Worm (Caenorhabditis elegans) whole organism, L1 larva: Measurements from ENCODE around the gene B0564.2.

Source experiments
- C04F5.9 ChIP-seq: sonication (generic microtip); optimal IDR thresholded peaks from 2 replicates; lab custom pipeline; 2016; ENCODE audit warnings: missing genetic modification characterization, missing compliant biosample characterization
- C16A3.4 ChIP-seq: fragments of 150-350 bp; optimal IDR thresholded peaks from 2 replicates; lab custom pipeline; 2014; ENCODE audit warnings: missing biosample characterization, missing genetic modification characterization
- C34B4.2 ChIP-seq: sonication (generic microtip); optimal IDR thresholded peaks from 2 replicates; lab custom pipeline; 2017; ENCODE audit warnings: mild to moderate bottlenecking, missing genetic modification characterization, missing compliant biosample characterization
- F16B12.6 ChIP-seq: fragments of 150-350 bp; optimal IDR thresholded peaks from 2 replicates; lab custom pipeline; 2014; ENCODE audit warnings: missing biosample characterization, missing genetic modification characterization
- aha-1 ChIP-seq: fragments of 150-350 bp; optimal IDR thresholded peaks from 2 replicates; lab custom pipeline; 2014; ENCODE audit warnings: missing biosample characterization, missing genetic modification characterization
- ceh-82 ChIP-seq, 3 experiments: fragments of 150-350 bp in 1 of 3; sonication (generic microtip) in 2 of 3; optimal IDR thresholded peaks; 2 replicates each; lab custom pipeline; 2014 to 2017; ENCODE audit warnings: missing biosample characterization in 3 of 3, missing genetic modification characterization in 3 of 3
- ceh-90 ChIP-seq: sonication (generic microtip); optimal IDR thresholded peaks from 2 replicates; lab custom pipeline; 2016; ENCODE audit warnings: missing genetic modification characterization, missing compliant biosample characterization
- ces-1 ChIP-seq: fragments of 150-350 bp; optimal IDR thresholded peaks from 2 replicates; lab custom pipeline; 2014; ENCODE audit warnings: missing biosample characterization, missing genetic modification reagents, missing genetic modification characterization
- dsc-1 ChIP-seq: sonication (generic microtip); optimal IDR thresholded peaks from 2 replicates; lab custom pipeline; 2016; ENCODE audit warnings: mild to moderate bottlenecking, missing genetic modification characterization, missing compliant biosample characterization
- egl-13 ChIP-seq: sonication (generic microtip); optimal IDR thresholded peaks from 2 replicates; lab custom pipeline; 2016; ENCODE audit warnings: missing genotype, missing genetic modification reagents, missing genetic modification characterization, missing compliant biosample characterization
- elt-2 ChIP-seq: sonication (generic microtip); optimal IDR thresholded peaks from 2 replicates; lab custom pipeline; 2016; ENCODE audit warnings: missing genetic modification characterization, mild to moderate bottlenecking, inconsistent platforms, missing compliant biosample characterization, missing genetic modification reagents
- ets-5 ChIP-seq: fragments of 200-800 bp; sonication (Bioruptor generic); IDR thresholded peaks from 2 replicates; pipeline ENCODE4 v1.3.6; 2022; ENCODE audit warnings: missing genetic modification characterization, missing compliant biosample characterization
- fkh-10 ChIP-seq: sonication (generic microtip); optimal IDR thresholded peaks from 2 replicates; lab custom pipeline; 2017; ENCODE audit warnings: missing biosample characterization, missing genetic modification reagents, missing genetic modification characterization
- fkh-8 ChIP-seq: sonication (generic microtip); optimal IDR thresholded peaks from 2 replicates; lab custom pipeline; 2016; ENCODE audit warnings: mild to moderate bottlenecking, missing genetic modification characterization, missing compliant biosample characterization
- grh-1 ChIP-seq: fragments of 200-800 bp; sonication (Bioruptor generic); IDR thresholded peaks from 2 replicates; pipeline ENCODE4 v1.3.6; 2022; ENCODE audit warnings: missing genetic modification reagents, missing genetic modification characterization, missing compliant biosample characterization
- hlh-4 ChIP-seq: sonication (generic microtip); optimal IDR thresholded peaks from 2 replicates; lab custom pipeline; 2016; ENCODE audit warnings: mild to moderate bottlenecking, missing genetic modification characterization, missing compliant biosample characterization
- lin-13 ChIP-seq: fragments of 150-350 bp; optimal IDR thresholded peaks from 2 replicates; lab custom pipeline; 2014; ENCODE audit warnings: missing biosample characterization, missing genetic modification reagents, missing genetic modification characterization
- lin-14 ChIP-seq: fragments of 200-800 bp; sonication (Bioruptor generic); optimal IDR thresholded peaks from 2 replicates; lab custom pipeline; 2018; ENCODE audit warnings: mild to moderate bottlenecking, missing genetic modification characterization, moderate library complexity, missing compliant biosample characterization
- lin-15B ChIP-seq: fragments of 150-350 bp; sonication (generic microtip); optimal IDR thresholded peaks from 3 replicates; lab custom pipeline; 2014; ENCODE audit warnings: missing biosample characterization, missing genetic modification characterization
- lir-3 ChIP-seq: sonication (generic microtip); optimal IDR thresholded peaks from 2 replicates; lab custom pipeline; 2016; ENCODE audit warnings: mild to moderate bottlenecking, missing genetic modification characterization, moderate library complexity, missing compliant biosample characterization; ENCODE audit not compliant: poor library complexity
- lsy-2 ChIP-seq, 2 experiments: fragments of 150-350 bp; optimal IDR thresholded peaks; 2 replicates each; lab custom pipeline; 2014; ENCODE audit warnings: missing biosample characterization in 2 of 2, missing genetic modification characterization in 2 of 2
- mef-2 ChIP-seq: fragments of 150-350 bp; optimal IDR thresholded peaks from 2 replicates; lab custom pipeline; 2014; ENCODE audit warnings: missing biosample characterization, missing genetic modification characterization
- mep-1 ChIP-seq: fragments of 150-350 bp; optimal IDR thresholded peaks from 2 replicates; lab custom pipeline; 2014; ENCODE audit warnings: missing biosample characterization, missing genetic modification characterization
- nhr-12 ChIP-seq: sonication (generic microtip); optimal IDR thresholded peaks from 2 replicates; lab custom pipeline; 2017; ENCODE audit warnings: missing biosample characterization, missing genetic modification characterization
- nhr-19 ChIP-seq: fragments of 200-800 bp; sonication (Bioruptor generic); conservative IDR thresholded peaks from 2 replicates; pipeline ENCODE4 v1.3.6; 2022; ENCODE audit warnings: missing genetic modification characterization, missing compliant biosample characterization
- nhr-237 ChIP-seq: fragments of 150-350 bp; optimal IDR thresholded peaks from 2 replicates; lab custom pipeline; 2014; ENCODE audit warnings: missing biosample characterization, missing genetic modification characterization
- nhr-28 ChIP-seq: fragments of 150-350 bp; optimal IDR thresholded peaks from 2 replicates; lab custom pipeline; 2014; ENCODE audit warnings: missing biosample characterization, missing genetic modification characterization
- nhr-47 ChIP-seq: sonication (generic microtip); optimal IDR thresholded peaks from 2 replicates; lab custom pipeline; 2016; ENCODE audit warnings: mild to moderate bottlenecking, missing genetic modification characterization, moderate library complexity, missing compliant biosample characterization
- nhr-77 ChIP-seq: fragments of 150-350 bp; optimal IDR thresholded peaks from 2 replicates; lab custom pipeline; 2014; ENCODE audit warnings: missing biosample characterization, missing genetic modification characterization
- nhr-85 ChIP-seq: sonication (generic microtip); peaks from one replicate; lab custom pipeline; 2016; ENCODE audit warnings: missing genetic modification characterization, inconsistent platforms, missing compliant biosample characterization
- nhr-90 ChIP-seq: sonication (generic microtip); optimal IDR thresholded peaks from 2 replicates; lab custom pipeline; 2016; ENCODE audit warnings: mild to moderate bottlenecking, missing genetic modification characterization, missing compliant biosample characterization; ENCODE audit not compliant: poor library complexity
- pag-3 ChIP-seq: sonication (generic microtip); optimal IDR thresholded peaks from 2 replicates; lab custom pipeline; 2017; ENCODE audit warnings: missing genetic modification characterization, mild to moderate bottlenecking, missing compliant biosample characterization, antibody characterized with exemption, borderline replicate concordance; ENCODE audit not compliant: insufficient read depth
- pax-3 ChIP-seq: fragments of 200-800 bp; sonication (Bioruptor generic); optimal IDR thresholded peaks from 2 replicates; lab custom pipeline; 2018; ENCODE audit warnings: mild to moderate bottlenecking, missing genetic modification characterization, moderate library complexity, missing compliant biosample characterization
- pqm-1 ChIP-seq: sonication (generic microtip); optimal IDR thresholded peaks from 3 replicates; lab custom pipeline; 2017; ENCODE audit warnings: missing biosample characterization, missing genetic modification characterization
- snpc-4 ChIP-seq: fragments of 150-350 bp; optimal IDR thresholded peaks from 2 replicates; lab custom pipeline; 2014; ENCODE audit warnings: missing biosample characterization, missing genetic modification characterization
- snu-23 ChIP-seq: sonication (generic microtip); optimal IDR thresholded peaks from 2 replicates; lab custom pipeline; 2016; ENCODE audit warnings: missing genetic modification characterization, missing compliant biosample characterization
- sox-4 ChIP-seq: sonication (generic microtip); optimal IDR thresholded peaks from 2 replicates; lab custom pipeline; 2016; ENCODE audit warnings: missing genetic modification characterization, missing compliant biosample characterization
- sptf-1 ChIP-seq: fragments of 150-350 bp; optimal IDR thresholded peaks from 2 replicates; lab custom pipeline; 2014; ENCODE audit warnings: missing biosample characterization, missing genetic modification characterization
- swsn-7 ChIP-seq: sonication (generic microtip); optimal IDR thresholded peaks from 2 replicates; lab custom pipeline; 2016; ENCODE audit warnings: missing genetic modification characterization, missing compliant biosample characterization
- tbx-2 ChIP-seq: sonication (generic microtip); optimal IDR thresholded peaks from 2 replicates; lab custom pipeline; 2016; ENCODE audit warnings: missing genetic modification characterization, missing compliant biosample characterization
- tlp-1 ChIP-seq: fragments of 150-350 bp; optimal IDR thresholded peaks from 2 replicates; lab custom pipeline; 2014; ENCODE audit warnings: missing biosample characterization, missing genetic modification characterization
- unc-130 ChIP-seq: fragments of 150-350 bp; optimal IDR thresholded peaks from 2 replicates; lab custom pipeline; 2017; ENCODE audit warnings: missing biosample characterization, missing genetic modification characterization, inconsistent platforms
- unc-30 ChIP-seq: sonication (generic microtip); optimal IDR thresholded peaks from 2 replicates; lab custom pipeline; 2017; ENCODE audit warnings: missing biosample characterization, missing genetic modification characterization
- unc-98 ChIP-seq: fragments of 200-800 bp; sonication (Bioruptor generic); IDR thresholded peaks from 2 replicates; pipeline ENCODE4 v1.3.6; 2022; ENCODE audit warnings: missing genetic modification characterization, missing compliant biosample characterization
- vab-15 ChIP-seq: sonication (generic microtip); optimal IDR thresholded peaks from 2 replicates; lab custom pipeline; 2017; ENCODE audit warnings: missing genotype, mild to moderate bottlenecking, missing genetic modification characterization, missing compliant biosample characterization
- zag-1 ChIP-seq: fragments of 150-350 bp; optimal IDR thresholded peaks from 2 replicates; lab custom pipeline; 2014; ENCODE audit warnings: missing biosample characterization, missing genetic modification characterization
- zip-4 ChIP-seq: fragments of 200-800 bp; sonication (Bioruptor generic); optimal IDR thresholded peaks from 2 replicates; lab custom pipeline; 2018; ENCODE audit warnings: mild to moderate bottlenecking, missing genetic modification characterization, moderate library complexity, missing compliant biosample characterization
- ztf-4 ChIP-seq: fragments of 150-350 bp; optimal IDR thresholded peaks from 2 replicates; lab custom pipeline; 2014; ENCODE audit warnings: missing biosample characterization, missing genetic modification characterization

The B0564.2 gene

DNA sequence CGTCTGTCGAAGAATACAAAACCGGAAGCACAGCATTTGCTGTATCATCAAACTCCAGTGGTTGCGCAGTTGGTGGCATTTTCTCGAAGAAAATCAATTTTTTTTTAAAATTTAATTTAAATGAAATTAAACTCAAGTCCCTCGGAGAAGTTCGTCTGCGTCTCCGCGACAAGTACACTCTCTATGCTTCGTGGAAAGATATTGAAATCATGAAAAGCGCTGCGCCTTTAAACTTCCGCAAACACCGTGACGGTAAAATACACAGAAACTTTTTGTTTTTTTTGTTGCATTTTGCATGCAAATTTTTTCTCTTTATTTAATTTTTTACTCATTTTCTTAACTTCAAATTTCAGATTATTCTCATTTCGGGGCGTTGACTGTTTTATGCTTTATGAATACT lies 8.8 kb upstream of the B0564.2 start, which contains the start of the genes dli-1, tin-9.2 and exos-4.1 (continued):
- peak; percentile 94 for TF ChIP-seq F16B12.6 (tag; lab: Kevin White, UChicago)
- TF ChIP-seq nhr-47 = peak; percentile 85
- peak; percentile 41 to 62 (median 62) for TF ChIP-seq ceh-82 (tag; optimal IDR thresholded peaks at IDR 0.05; lab: Kevin White, UChicago)
- TF ChIP-seq snu-23 (GFP tag; lab: Kevin White, UChicago) = peak; percentile 86
- peak; percentile 76 for TF ChIP-seq nhr-19
- TF ChIP-seq lin-15B (tag; lab: Kevin White, UChicago) = peak; percentile 62
- TF ChIP-seq nhr-28 (tag; lab: Kevin White, UChicago) = no peak
- peak; percentile 49 for TF ChIP-seq egl-13
- TF ChIP-seq fkh-8 (tag; lab: Kevin White, UChicago) = peak; percentile 50
- TF ChIP-seq nhr-237 (tag; lab: Kevin White, UChicago) = no peak
- TF ChIP-seq ces-1 (GFP tag; lab: Kevin White, UChicago) = no peak
- TF ChIP-seq sox-4 (tag; lab: Kevin White, UChicago) = no peak
- no peak for TF ChIP-seq ceh-90
- TF ChIP-seq aha-1 = no peak
- no peak for TF ChIP-seq C34B4.2 (tag; lab: Kevin White, UChicago)
- no peak for TF ChIP-seq sptf-1
- TF ChIP-seq C16A3.4 = peak; percentile 53
- no peak for TF ChIP-seq pag-3 (tag; lab: Kevin White, UChicago)
- TF ChIP-seq pqm-1 (tag; lab: Kevin White, UChicago) = no peak
- TF ChIP-seq grh-1 (GFP tag; lab: Robert Waterston, UW) = peak; percentile 13; the same call in 1 of the 2 replicates
- TF ChIP-seq mef-2 = no peak
- TF ChIP-seq unc-130 = no peak
- peak; percentile 50 for TF ChIP-seq C04F5.9 (tag; lab: Kevin White, UChicago)
- TF ChIP-seq dsc-1 (tag; lab: Kevin White, UChicago) = peak; percentile 74
- TF ChIP-seq swsn-7 (tag; lab: Kevin White, UChicago) = peak; percentile 74
- no peak for TF ChIP-seq unc-30 (tag; lab: Kevin White, UChicago)
- peak; percentile 46 for TF ChIP-seq lir-3
- peak; percentile 95 for TF ChIP-seq mep-1 (tag; lab: Kevin White, UChicago)
- TF ChIP-seq ztf-4 (tag; lab: Kevin White, UChicago) = no peak
- no peak for TF ChIP-seq hlh-4 (tag; lab: Kevin White, UChicago)
- no peak for TF ChIP-seq lin-14 (GFP tag; lab: Kevin White, UChicago)
- no peak for TF ChIP-seq fkh-10 (GFP tag; lab: Kevin White, UChicago)
- TF ChIP-seq tlp-1 (tag; lab: Kevin White, UChicago) = no peak
- peak; percentile 83 for TF ChIP-seq nhr-85 (tag; lab: Kevin White, UChicago)
- TF ChIP-seq lsy-2 (tag; optimal IDR thresholded peaks at IDR 0.05; lab: Kevin White, UChicago) = peak; percentile 89 to 90
- peak; percentile 57 for TF ChIP-seq snpc-4
- TF ChIP-seq unc-98 (GFP tag; lab: Robert Waterston, UW) = no peak
- no peak for TF ChIP-seq elt-2 (tag; lab: Kevin White, UChicago)
- peak; percentile 17 for TF ChIP-seq nhr-77 (tag; lab: Kevin White, UChicago)
- TF ChIP-seq nhr-12 (tag; lab: Kevin White, UChicago) = no peak
- no peak for TF ChIP-seq pax-3 (tag; lab: Kevin White, UChicago)
- TF ChIP-seq nhr-90 (tag; lab: Kevin White, UChicago) = peak; percentile 63
- no peak for TF ChIP-seq zag-1 (tag; lab: Kevin White, UChicago)
- TF ChIP-seq ets-5 = no peak
- no peak for TF ChIP-seq vab-15
- TF ChIP-seq tbx-2 = peak; percentile 81
- TF ChIP-seq zip-4 (GFP tag; lab: Kevin White, UChicago) = peak; percentile 18
- TF ChIP-seq lin-13 (GFP tag; lab: Kevin White, UChicago) = peak; percentile 25
